Worm (Caenorhabditis elegans) whole organism, mixed stage, embryonic: ENCODE results near the gene metl-5.

Experiments used
- M03D4.4 ChIP-seq: sonication (generic microtip); optimal IDR thresholded peaks from 2 replicates; lab custom pipeline; 2017; ENCODE audit warnings: mild to moderate bottlenecking, missing genetic modification characterization, missing compliant biosample characterization
- bed-3 ChIP-seq: fragments of 200-800 bp; sonication (Bioruptor generic); optimal IDR thresholded peaks from 3 replicates; lab custom pipeline; 2018; ENCODE audit warnings: mild to moderate bottlenecking, missing genetic modification characterization, moderate library complexity, missing compliant biosample characterization
- blmp-1 ChIP-seq: fragments of 150-350 bp; optimal IDR thresholded peaks from 2 replicates; lab custom pipeline; 2014; ENCODE audit warnings: missing biosample characterization, missing genetic modification characterization
- ceh-39 ChIP-seq: fragments of 150-350 bp; optimal IDR thresholded peaks from 2 replicates; lab custom pipeline; 2014; ENCODE audit warnings: missing biosample characterization, missing genetic modification characterization
- ceh-43 ChIP-seq: fragments of 200-800 bp; sonication (Bioruptor generic); optimal IDR thresholded peaks from 2 replicates; lab custom pipeline; 2018; ENCODE audit warnings: mild to moderate bottlenecking, missing genetic modification characterization, moderate library complexity, missing compliant biosample characterization
- ceh-83 ChIP-seq: fragments of 200-800 bp; sonication (Bioruptor generic); optimal IDR thresholded peaks from 2 replicates; lab custom pipeline; 2018; ENCODE audit warnings: mild to moderate bottlenecking, missing genetic modification characterization, missing compliant biosample characterization
- ces-1 ChIP-seq: fragments of 150-350 bp; optimal IDR thresholded peaks from 2 replicates; lab custom pipeline; 2014; ENCODE audit warnings: missing biosample characterization, missing genetic modification reagents, missing genetic modification characterization
- cnd-1 ChIP-seq: fragments of 200-800 bp; sonication (Bioruptor generic); optimal IDR thresholded peaks from 2 replicates; lab custom pipeline; 2018; ENCODE audit warnings: mild to moderate bottlenecking, missing genetic modification characterization, missing compliant biosample characterization
- drap-1 ChIP-seq: fragments of 200-800 bp; sonication (Bioruptor generic); optimal IDR thresholded peaks from 3 replicates; lab custom pipeline; 2018; ENCODE audit warnings: mild to moderate bottlenecking, missing genetic modification characterization, missing compliant biosample characterization
- elt-1 ChIP-seq: sonication (generic microtip); optimal IDR thresholded peaks from 2 replicates; lab custom pipeline; 2017; ENCODE audit warnings: missing genetic modification characterization, mild to moderate bottlenecking, missing compliant biosample characterization, antibody characterized with exemption, moderate library complexity, borderline replicate concordance; ENCODE audit not compliant: insufficient read depth
- elt-3 ChIP-seq: fragments of 150-350 bp; optimal IDR thresholded peaks from 2 replicates; lab custom pipeline; 2014; ENCODE audit warnings: missing biosample characterization, missing genetic modification characterization
- flh-1 ChIP-seq: fragments of 200-800 bp; sonication (Bioruptor generic); optimal IDR thresholded peaks from 2 replicates; lab custom pipeline; 2018; ENCODE audit warnings: mild to moderate bottlenecking, missing genetic modification characterization, moderate library complexity, missing compliant biosample characterization
- ham-2 ChIP-seq: fragments of 200-800 bp; sonication (Bioruptor generic); optimal IDR thresholded peaks from 2 replicates; lab custom pipeline; 2018; ENCODE audit warnings: mild to moderate bottlenecking, missing genetic modification characterization, missing compliant biosample characterization
- hlh-1 ChIP-seq: fragments of 150-350 bp; optimal IDR thresholded peaks from 2 replicates; lab custom pipeline; 2014; ENCODE audit warnings: missing biosample characterization, missing genetic modification reagents, missing genetic modification characterization
- lin-13 ChIP-seq: fragments of 150-350 bp; optimal IDR thresholded peaks from 2 replicates; lab custom pipeline; 2014; ENCODE audit warnings: missing biosample characterization, missing genetic modification characterization
- lin-32 ChIP-seq: fragments of 200-800 bp; sonication (Bioruptor generic); optimal IDR thresholded peaks from 2 replicates; lab custom pipeline; 2018; ENCODE audit warnings: mild to moderate bottlenecking, missing genetic modification characterization, missing compliant biosample characterization
- lsy-2 ChIP-seq: fragments of 150-350 bp; optimal IDR thresholded peaks from 2 replicates; lab custom pipeline; 2014; ENCODE audit warnings: missing biosample characterization, missing genetic modification characterization
- mab-5 ChIP-seq: fragments of 150-350 bp; optimal IDR thresholded peaks from 2 replicates; lab custom pipeline; 2014; ENCODE audit warnings: missing biosample characterization, missing genetic modification characterization
- mep-1 ChIP-seq: fragments of 150-350 bp; optimal IDR thresholded peaks from 2 replicates; lab custom pipeline; 2017; ENCODE audit warnings: missing biosample characterization, missing genetic modification reagents, missing genetic modification characterization, inconsistent platforms
- mls-2 ChIP-seq: sonication (generic microtip); optimal IDR thresholded peaks from 2 replicates; lab custom pipeline; 2016; ENCODE audit warnings: mild to moderate bottlenecking, missing genetic modification characterization, moderate library complexity, missing compliant biosample characterization
- nhr-12 ChIP-seq: fragments of 150-350 bp; optimal IDR thresholded peaks from 2 replicates; lab custom pipeline; 2014; ENCODE audit warnings: missing biosample characterization, missing genetic modification characterization
- nhr-2 ChIP-seq: fragments of 150-350 bp; optimal IDR thresholded peaks from 2 replicates; lab custom pipeline; 2014; ENCODE audit warnings: missing biosample characterization, missing genetic modification characterization
- nhr-237 ChIP-seq: fragments of 150-350 bp; optimal IDR thresholded peaks from 2 replicates; lab custom pipeline; 2014; ENCODE audit warnings: missing biosample characterization, missing genetic modification characterization
- nhr-28 ChIP-seq: fragments of 150-350 bp; optimal IDR thresholded peaks from 2 replicates; lab custom pipeline; 2014; ENCODE audit warnings: missing biosample characterization, missing genetic modification characterization
- nhr-76 ChIP-seq: sonication (generic microtip); optimal IDR thresholded peaks from 2 replicates; lab custom pipeline; 2017; ENCODE audit warnings: missing biosample characterization, missing genetic modification characterization
- pha-4 ChIP-seq: fragments of 150-350 bp; optimal IDR thresholded peaks from 2 replicates; lab custom pipeline; 2018; ENCODE audit warnings: missing biosample characterization, missing genetic modification reagents, missing genetic modification characterization
- sem-2 ChIP-seq: fragments of 200-800 bp; sonication (Bioruptor generic); optimal IDR thresholded peaks from 2 replicates; lab custom pipeline; 2018; ENCODE audit warnings: mild to moderate bottlenecking, missing genetic modification characterization, missing compliant biosample characterization
- snpc-4 ChIP-seq: fragments of 150-350 bp; optimal IDR thresholded peaks from 2 replicates; lab custom pipeline; 2014; ENCODE audit warnings: missing biosample characterization, missing genetic modification characterization
- sptf-1 ChIP-seq: sonication (generic microtip); optimal IDR thresholded peaks from 2 replicates; lab custom pipeline; 2017; ENCODE audit warnings: mild to moderate bottlenecking, missing genetic modification characterization, moderate library complexity, missing compliant biosample characterization
- tbx-8 ChIP-seq: fragments of 200-800 bp; sonication (Bioruptor generic); optimal IDR thresholded peaks from 2 replicates; lab custom pipeline; 2018; ENCODE audit warnings: mild to moderate bottlenecking, missing genetic modification characterization, moderate library complexity, missing compliant biosample characterization
- unc-120 ChIP-seq: sonication (generic microtip); optimal IDR thresholded peaks from 2 replicates; lab custom pipeline; 2017; ENCODE audit warnings: missing genetic modification characterization, missing compliant biosample characterization; ENCODE audit not compliant: poor library complexity, severe bottlenecking
- unc-39 ChIP-seq: fragments of 150-350 bp; optimal IDR thresholded peaks from 2 replicates; lab custom pipeline; 2014; ENCODE audit warnings: missing biosample characterization, missing genetic modification characterization
- unc-62 ChIP-seq: fragments of 150-350 bp; optimal IDR thresholded peaks from 2 replicates; lab custom pipeline; 2014; ENCODE audit warnings: missing biosample characterization, missing genetic modification reagents, missing genetic modification characterization
- zip-8 ChIP-seq: fragments of 150-350 bp; optimal IDR thresholded peaks from 2 replicates; lab custom pipeline; 2014; ENCODE audit warnings: missing biosample characterization, missing genetic modification characterization
- ztf-11 ChIP-seq: fragments of 150-350 bp; optimal IDR thresholded peaks from 2 replicates; lab custom pipeline; 2014; ENCODE audit warnings: missing biosample characterization, missing genetic modification characterization

metl-5 gene

ce11 chrIII:4802707-4803106 is at the start of gene metl-5:
metl-5 (plus strand) TSS chrIII:4803007.
- TF ChIP-seq mab-5 (tag; lab: Kevin White, UChicago) (no peak), sptf-1 (no peak), ceh-39 (no peak), drap-1 (no peak), nhr-237 (tag; lab: Kevin White, UChicago) (no peak), nhr-76 (no peak), lin-32 (no peak), unc-39 (tag; lab: Kevin White, UChicago) (no peak), elt-1 (tag; lab: Kevin White, UChicago) (no peak)

ce11 chrIII:4754001-4754561 is 48.7 kb upstream of the metl-5 start, which contains the start of the genes rps-0 and rbg-3:
rps-0 (minus strand) TSS chrIII:4754051.
rbg-3 (plus strand) TSS chrIII:4754424.
- TF ChIP-seq ceh-39: peak; percentile 86
- TF ChIP-seq sptf-1: no peak
- TF ChIP-seq ces-1 (GFP tag; lab: Kevin White, UChicago): peak; percentile 96
- TF ChIP-seq pha-4: peak; percentile 81
- no peak for TF ChIP-seq tbx-8 (GFP tag; lab: Kevin White, UChicago)
- TF ChIP-seq hlh-1 (tag; lab: Kevin White, UChicago): peak; percentile 61
- no peak for TF ChIP-seq ztf-11 (tag; lab: Kevin White, UChicago)
- peak; percentile 90 for TF ChIP-seq lsy-2 (tag; lab: Kevin White, UChicago)
- TF ChIP-seq drap-1: peak; percentile 43
- peak; percentile 79 for TF ChIP-seq lin-13
- no peak for TF ChIP-seq nhr-76
- TF ChIP-seq nhr-28 (tag; lab: Kevin White, UChicago): no peak
- no peak for TF ChIP-seq snpc-4 (tag; lab: Kevin White, UChicago)
- TF ChIP-seq nhr-2 (tag; lab: Kevin White, UChicago): no peak
- TF ChIP-seq nhr-237 (tag; lab: Kevin White, UChicago): peak; percentile 91
- peak; percentile 65 for TF ChIP-seq unc-120
- no peak for TF ChIP-seq flh-1 (GFP tag; lab: Kevin White, UChicago)
- TF ChIP-seq mep-1: peak; percentile 98
- TF ChIP-seq elt-3 (tag; lab: Kevin White, UChicago): peak; percentile 17
- no peak for TF ChIP-seq mls-2 (tag; lab: Kevin White, UChicago)
- TF ChIP-seq mab-5 (tag; lab: Kevin White, UChicago): peak; percentile 56
- no peak for TF ChIP-seq ceh-83 (GFP tag; lab: Kevin White, UChicago)

DNA sequence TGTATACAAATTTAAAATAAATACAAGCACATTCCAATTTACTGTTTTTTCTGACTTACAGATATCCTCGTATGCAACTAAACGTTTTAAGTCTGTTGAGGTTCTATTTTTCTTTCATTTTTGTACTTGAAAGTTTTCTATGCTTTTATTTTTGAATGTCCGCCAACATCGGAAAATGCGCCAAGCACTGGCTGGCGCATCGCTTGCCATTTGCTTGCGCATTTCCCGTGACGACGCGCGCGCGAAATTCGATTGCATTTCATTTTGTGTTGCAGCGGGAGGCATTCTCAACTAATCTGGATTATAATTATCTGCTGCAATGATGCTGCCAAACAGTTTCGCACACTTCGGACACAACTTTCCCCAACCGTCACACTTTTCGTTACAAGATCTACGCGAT is 45.8 kb upstream of the metl-5 start, which contains the start of gene fbxl-2:
Gene fbxl-2, plus strand, starts transcription at position 278 of the 400 bp plus-strand sequence.
- TF ChIP-seq nhr-2 (tag; lab: Kevin White, UChicago): peak; percentile 33
- TF ChIP-seq zip-8: no peak
- TF ChIP-seq drap-1: peak; percentile 80
- peak; percentile 95 for TF ChIP-seq mep-1
- TF ChIP-seq pha-4: peak; percentile 94
- peak; percentile 34 for TF ChIP-seq hlh-1 (tag; lab: Kevin White, UChicago)
- no peak for TF ChIP-seq nhr-76
- peak; percentile 78 for TF ChIP-seq ceh-39
- TF ChIP-seq ham-2: peak; percentile 58
- TF ChIP-seq tbx-8 (GFP tag; lab: Kevin White, UChicago): peak; percentile 47
- TF ChIP-seq elt-1 (tag; lab: Kevin White, UChicago): no peak
- TF ChIP-seq mab-5 (tag; lab: Kevin White, UChicago): peak; percentile 50
- peak; percentile 77 for TF ChIP-seq mls-2 (tag; lab: Kevin White, UChicago)
- peak; percentile 92 for TF ChIP-seq lsy-2 (tag; lab: Kevin White, UChicago)
- TF ChIP-seq lin-13: peak; percentile 98
- TF ChIP-seq ztf-11 (tag; lab: Kevin White, UChicago): peak; percentile 73
- peak; percentile 89 for TF ChIP-seq sptf-1
- no peak for TF ChIP-seq blmp-1
- TF ChIP-seq unc-39 (tag; lab: Kevin White, UChicago): no peak
- no peak for TF ChIP-seq ces-1 (GFP tag; lab: Kevin White, UChicago)
- peak; percentile 46 for TF ChIP-seq sem-2
- TF ChIP-seq snpc-4 (tag; lab: Kevin White, UChicago): no peak
- peak; percentile 68 for TF ChIP-seq ceh-43
- peak; percentile 71 for TF ChIP-seq elt-3 (tag; lab: Kevin White, UChicago)
- peak; percentile 84 for TF ChIP-seq cnd-1
- peak; percentile 94 for TF ChIP-seq nhr-237 (tag; lab: Kevin White, UChicago)
- TF ChIP-seq flh-1 (GFP tag; lab: Kevin White, UChicago): peak; percentile 10
- no peak for TF ChIP-seq unc-62
- peak; percentile 83 for TF ChIP-seq M03D4.4
- peak; percentile 73 for TF ChIP-seq ceh-83 (GFP tag; lab: Kevin White, UChicago)
- TF ChIP-seq unc-120: peak; percentile 51
- peak; percentile 63 for TF ChIP-seq nhr-12 (tag; lab: Kevin White, UChicago)
- peak; percentile 72 for TF ChIP-seq lin-32
- no peak for TF ChIP-seq nhr-28 (tag; lab: Kevin White, UChicago)
- TF ChIP-seq bed-3: peak; percentile 41
